Worm (Caenorhabditis elegans) whole organism, L4 larva: ENCODE results near the gene T05H10.4.

Experiments
- egl-27 ChIP-seq: sonication (generic microtip); optimal IDR thresholded peaks from 3 replicates; lab custom pipeline; 2017; ENCODE audit warnings: missing biosample characterization, missing genetic modification reagents, missing genetic modification characterization
- nhr-10 ChIP-seq: fragments of 150-350 bp; optimal IDR thresholded peaks from 2 replicates; lab custom pipeline; 2014; ENCODE audit warnings: missing biosample characterization, missing genetic modification characterization
- unc-130 ChIP-seq: sonication (generic microtip); optimal IDR thresholded peaks from 2 replicates; lab custom pipeline; 2016; ENCODE audit warnings: missing genetic modification reagents, missing genetic modification characterization, missing compliant biosample characterization
- unc-62 ChIP-seq, 3 experiments: fragments of 150-350 bp in 1 of 3; sonication (generic microtip); optimal IDR thresholded peaks in 2 of 3; peaks in 1 of 3; 1 replicate in 1 of 3; 2 replicates in 2 of 3; lab custom pipeline; 2014 to 2017; ENCODE audit warnings: missing biosample characterization in 3 of 3, missing genetic modification characterization in 3 of 3, missing genetic modification reagents in 3 of 3, missing genotype in 1 of 3

ce11 chrII:8004752-8005151 is 48.2 kb upstream of the T05H10.4 start:
- TF ChIP-seq unc-62 (GFP tag; optimal IDR thresholded peaks at IDR 0.05 in 1 of 2; lab: Kevin White, UChicago) (no peak), unc-62 (tag; optimal IDR thresholded peaks at IDR 0.05; lab: Kevin White, UChicago) (no peak), unc-130 (no peak), nhr-10 (tag; lab: Kevin White, UChicago) (no peak), egl-27 (tag; lab: Kevin White, UChicago) (no peak)
